Worm (Caenorhabditis elegans) whole organism, L1 larva: Measurements from ENCODE around the gene cwf-19L2.

Source experiments
- C16A3.4 ChIP-seq: fragments of 150-350 bp; optimal IDR thresholded peaks from 2 replicates; lab custom pipeline; 2014; ENCODE audit warnings: missing biosample characterization, missing genetic modification characterization
- aly-2 ChIP-seq: fragments of 150-350 bp; optimal IDR thresholded peaks from 2 replicates; lab custom pipeline; 2014; ENCODE audit warnings: missing biosample characterization, missing genetic modification characterization
- blmp-1 ChIP-seq: fragments of 150-350 bp; optimal IDR thresholded peaks from 2 replicates; lab custom pipeline; 2014; ENCODE audit warnings: missing biosample characterization, missing genetic modification characterization
- ceh-63 ChIP-seq: fragments of 200-800 bp; sonication (Bioruptor generic); optimal IDR thresholded peaks from 2 replicates; lab custom pipeline; 2018; ENCODE audit warnings: mild to moderate bottlenecking, missing genetic modification characterization, missing compliant biosample characterization
- ces-1 ChIP-seq: fragments of 150-350 bp; optimal IDR thresholded peaks from 2 replicates; lab custom pipeline; 2014; ENCODE audit warnings: missing biosample characterization, missing genetic modification reagents, missing genetic modification characterization
- efl-1 ChIP-seq, 4 experiments: fragments of 150-350 bp; optimal IDR thresholded peaks in 3 of 4; peaks in 1 of 4; 1 replicate in 1 of 4; 2 replicates in 3 of 4; lab custom pipeline; 2014; ENCODE audit warnings: missing biosample characterization in 2 of 4, missing genetic modification characterization in 2 of 4, missing genetic modification reagents in 2 of 4
- egl-13 ChIP-seq: sonication (generic microtip); optimal IDR thresholded peaks from 2 replicates; lab custom pipeline; 2016; ENCODE audit warnings: missing genotype, missing genetic modification reagents, missing genetic modification characterization, missing compliant biosample characterization
- egl-27 ChIP-seq, 2 experiments: fragments of 150-350 bp in 1 of 2; sonication (generic microtip); optimal IDR thresholded peaks; 3 replicates each; lab custom pipeline; 2017 to 2018; ENCODE audit warnings: missing biosample characterization in 2 of 2, missing genetic modification characterization in 2 of 2, missing genetic modification reagents in 2 of 2
- elt-2 ChIP-seq: sonication (generic microtip); optimal IDR thresholded peaks from 2 replicates; lab custom pipeline; 2016; ENCODE audit warnings: missing genetic modification characterization, mild to moderate bottlenecking, inconsistent platforms, missing compliant biosample characterization, missing genetic modification reagents
- elt-3 ChIP-seq, 6 experiments: fragments of 150-350 bp in 1 of 6; sonication (generic microtip); optimal IDR thresholded peaks; 2 replicates each; lab custom pipeline; 2017 to 2018; ENCODE audit warnings: missing biosample characterization in 6 of 6, missing genetic modification characterization in 6 of 6, inconsistent platforms in 1 of 6
- fkh-4 ChIP-seq: sonication (generic microtip); optimal IDR thresholded peaks from 2 replicates; lab custom pipeline; 2016; ENCODE audit warnings: missing compliant biosample characterization, missing genetic modification characterization, borderline replicate concordance
- grh-1 ChIP-seq: fragments of 200-800 bp; sonication (Bioruptor generic); IDR thresholded peaks from 2 replicates; pipeline ENCODE4 v1.3.6; 2022; ENCODE audit warnings: missing genetic modification reagents, missing genetic modification characterization, missing compliant biosample characterization
- irx-1 ChIP-seq: sonication (generic microtip); optimal IDR thresholded peaks from 2 replicates; lab custom pipeline; 2016; ENCODE audit warnings: missing genetic modification characterization, missing compliant biosample characterization
- lin-14 ChIP-seq: fragments of 200-800 bp; sonication (Bioruptor generic); optimal IDR thresholded peaks from 2 replicates; lab custom pipeline; 2018; ENCODE audit warnings: mild to moderate bottlenecking, missing genetic modification characterization, moderate library complexity, missing compliant biosample characterization
- lin-15B ChIP-seq: fragments of 150-350 bp; sonication (generic microtip); optimal IDR thresholded peaks from 3 replicates; lab custom pipeline; 2014; ENCODE audit warnings: missing biosample characterization, missing genetic modification characterization
- lin-35 ChIP-seq, 2 experiments: fragments of 150-350 bp; optimal IDR thresholded peaks; 2 replicates each; lab custom pipeline; 2014; ENCODE audit warnings: missing biosample characterization in 2 of 2, missing genetic modification characterization in 2 of 2, missing genetic modification reagents in 2 of 2
- lin-39 ChIP-seq: fragments of 150-350 bp; optimal IDR thresholded peaks from 2 replicates; lab custom pipeline; 2014; ENCODE audit warnings: missing biosample characterization, missing genetic modification reagents, missing genetic modification characterization
- lir-3 ChIP-seq: sonication (generic microtip); optimal IDR thresholded peaks from 2 replicates; lab custom pipeline; 2016; ENCODE audit warnings: mild to moderate bottlenecking, missing genetic modification characterization, moderate library complexity, missing compliant biosample characterization; ENCODE audit not compliant: poor library complexity
- lsy-2 ChIP-seq, 2 experiments: fragments of 150-350 bp; optimal IDR thresholded peaks; 2 replicates each; lab custom pipeline; 2014; ENCODE audit warnings: missing biosample characterization in 2 of 2, missing genetic modification characterization in 2 of 2
- mab-9 ChIP-seq: fragments of 200-800 bp; sonication (Bioruptor generic); IDR thresholded peaks from 2 replicates; pipeline ENCODE4 v1.3.6; 2022; ENCODE audit warnings: missing genetic modification reagents, missing genetic modification characterization, missing compliant biosample characterization
- mdl-1 ChIP-seq, 2 experiments: fragments of 150-350 bp; optimal IDR thresholded peaks; 2 replicates each; lab custom pipeline; 2014 to 2017; ENCODE audit warnings: missing biosample characterization in 2 of 2, missing genetic modification characterization in 2 of 2, inconsistent platforms in 1 of 2
- mep-1 ChIP-seq: fragments of 150-350 bp; optimal IDR thresholded peaks from 2 replicates; lab custom pipeline; 2014; ENCODE audit warnings: missing biosample characterization, missing genetic modification characterization
- nhr-19 ChIP-seq: fragments of 200-800 bp; sonication (Bioruptor generic); conservative IDR thresholded peaks from 2 replicates; pipeline ENCODE4 v1.3.6; 2022; ENCODE audit warnings: missing genetic modification characterization, missing compliant biosample characterization
- nhr-20 ChIP-seq: sonication (generic microtip); optimal IDR thresholded peaks from 2 replicates; lab custom pipeline; 2016; ENCODE audit warnings: mild to moderate bottlenecking, missing genetic modification characterization, missing compliant biosample characterization
- nhr-237 ChIP-seq: fragments of 150-350 bp; optimal IDR thresholded peaks from 2 replicates; lab custom pipeline; 2014; ENCODE audit warnings: missing biosample characterization, missing genetic modification characterization
- nhr-47 ChIP-seq: sonication (generic microtip); optimal IDR thresholded peaks from 2 replicates; lab custom pipeline; 2016; ENCODE audit warnings: mild to moderate bottlenecking, missing genetic modification characterization, moderate library complexity, missing compliant biosample characterization
- nhr-71 ChIP-seq: sonication (generic microtip); optimal IDR thresholded peaks from 2 replicates; lab custom pipeline; 2016; ENCODE audit warnings: mild to moderate bottlenecking, missing genetic modification characterization, moderate library complexity, missing compliant biosample characterization
- nhr-77 ChIP-seq: fragments of 150-350 bp; optimal IDR thresholded peaks from 2 replicates; lab custom pipeline; 2014; ENCODE audit warnings: missing biosample characterization, missing genetic modification characterization
- nhr-85 ChIP-seq: sonication (generic microtip); peaks from one replicate; lab custom pipeline; 2016; ENCODE audit warnings: missing genetic modification characterization, inconsistent platforms, missing compliant biosample characterization
- nhr-90 ChIP-seq: sonication (generic microtip); optimal IDR thresholded peaks from 2 replicates; lab custom pipeline; 2016; ENCODE audit warnings: mild to moderate bottlenecking, missing genetic modification characterization, missing compliant biosample characterization; ENCODE audit not compliant: poor library complexity
- snu-23 ChIP-seq: sonication (generic microtip); optimal IDR thresholded peaks from 2 replicates; lab custom pipeline; 2016; ENCODE audit warnings: missing genetic modification characterization, missing compliant biosample characterization
- sptf-1 ChIP-seq: fragments of 150-350 bp; optimal IDR thresholded peaks from 2 replicates; lab custom pipeline; 2014; ENCODE audit warnings: missing biosample characterization, missing genetic modification characterization
- tbx-2 ChIP-seq: sonication (generic microtip); optimal IDR thresholded peaks from 2 replicates; lab custom pipeline; 2016; ENCODE audit warnings: missing genetic modification characterization, missing compliant biosample characterization
- unc-98 ChIP-seq: fragments of 200-800 bp; sonication (Bioruptor generic); IDR thresholded peaks from 2 replicates; pipeline ENCODE4 v1.3.6; 2022; ENCODE audit warnings: missing genetic modification characterization, missing compliant biosample characterization
- xbp-1 ChIP-seq: sonication (generic microtip); optimal IDR thresholded peaks from 2 replicates; lab custom pipeline; 2016; ENCODE audit warnings: missing genetic modification characterization, missing compliant biosample characterization
- zag-1 ChIP-seq: fragments of 150-350 bp; optimal IDR thresholded peaks from 2 replicates; lab custom pipeline; 2014; ENCODE audit warnings: missing biosample characterization, missing genetic modification characterization
- ztf-4 ChIP-seq: fragments of 150-350 bp; optimal IDR thresholded peaks from 2 replicates; lab custom pipeline; 2014; ENCODE audit warnings: missing biosample characterization, missing genetic modification characterization

Gene cwf-19L2

ce11 chrIII:7300169-7300568, 6.7 kb downstream of the cwf-19L2 start (continued):
- TF ChIP-seq elt-3 (tag; optimal IDR thresholded peaks at IDR 0.05; lab: Kevin White, UChicago), result peak in 3 of 6 experiments; percentile 27 to 90 (median 89)
- peak in 1 of 2 experiments; percentile 8 for TF ChIP-seq efl-1 (optimal IDR thresholded peaks at IDR 0.05; lab: Kevin White, UChicago)
- TF ChIP-seq efl-1 (GFP tag; optimal IDR thresholded peaks at IDR 0.05 in 1 of 2; lab: Kevin White, UChicago), result peak in 1 of 2 experiments; percentile 85
- no peak for TF ChIP-seq fkh-4 (tag; lab: Kevin White, UChicago)
- TF ChIP-seq xbp-1 (tag; lab: Kevin White, UChicago), result no peak
- no peak for TF ChIP-seq lin-39 (tag; lab: Kevin White, UChicago)
- no peak for TF ChIP-seq lin-15B (tag; lab: Kevin White, UChicago)
- TF ChIP-seq nhr-47 (tag; lab: Kevin White, UChicago), result peak; percentile 54

ce11 chrIII:7300763-7301162, 7.3 kb downstream of the cwf-19L2 start:
- TF ChIP-seq egl-13, result no peak
- no peak for TF ChIP-seq zag-1 (tag; lab: Kevin White, UChicago)
- peak in 1 of 2 experiments; percentile 38 for TF ChIP-seq lin-35 (GFP tag; optimal IDR thresholded peaks at IDR 0.05; lab: Kevin White, UChicago)
- TF ChIP-seq nhr-85 (tag; lab: Kevin White, UChicago), result peak; percentile 87
- TF ChIP-seq egl-27 (tag; optimal IDR thresholded peaks at IDR 0.05; lab: Kevin White, UChicago), result no peak
- peak; percentile 4 for TF ChIP-seq snu-23 (GFP tag; lab: Kevin White, UChicago)
- TF ChIP-seq nhr-19 (GFP tag; lab: Robert Waterston, UW), result peak; percentile 33
- peak; percentile 40 for TF ChIP-seq nhr-20
- peak; percentile 44 for TF ChIP-seq lin-14
- peak in 1 of 2 experiments; percentile 17 for TF ChIP-seq lsy-2 (tag; optimal IDR thresholded peaks at IDR 0.05; lab: Kevin White, UChicago)
- peak; percentile 32; the same call in 1 of the 2 replicates for TF ChIP-seq grh-1 (GFP tag; lab: Robert Waterston, UW)
- peak; percentile 82 for TF ChIP-seq blmp-1
- no peak for TF ChIP-seq efl-1 (optimal IDR thresholded peaks at IDR 0.05; lab: Kevin White, UChicago)
- peak in 1 of 2 experiments; percentile 73 for TF ChIP-seq efl-1 (GFP tag; optimal IDR thresholded peaks at IDR 0.05 in 1 of 2; lab: Kevin White, UChicago)
- TF ChIP-seq elt-3 (tag; optimal IDR thresholded peaks at IDR 0.05; lab: Kevin White, UChicago), result peak in 1 of 6 experiments; percentile 2
- TF ChIP-seq nhr-237 (tag; lab: Kevin White, UChicago), result no peak

ce11 chrIII:7301668-7302067, 8.2 kb downstream of the cwf-19L2 start:
- TF ChIP-seq mep-1 (tag; lab: Kevin White, UChicago) (peak; percentile 22), unc-98 (GFP tag; lab: Robert Waterston, UW) (no peak), nhr-20 (peak; percentile 11), aly-2 (tag; lab: Kevin White, UChicago) (no peak), lin-14 (peak; percentile 55), lsy-2 (tag; optimal IDR thresholded peaks at IDR 0.05; lab: Kevin White, UChicago) (no peak), blmp-1 (peak; percentile 55), lin-39 (tag; lab: Kevin White, UChicago) (no peak), nhr-85 (tag; lab: Kevin White, UChicago) (peak; percentile 86), ztf-4 (tag; lab: Kevin White, UChicago) (no peak), sptf-1 (no peak)

ce11 chrIII:7304961-7305648, 11.7 kb downstream of the cwf-19L2 start:
- TF ChIP-seq egl-27 (tag; optimal IDR thresholded peaks at IDR 0.05; lab: Kevin White, UChicago) (no peak), lin-35 (GFP tag; optimal IDR thresholded peaks at IDR 0.05; lab: Kevin White, UChicago) (peak in 1 of 2 experiments; percentile 46), elt-3 (tag; optimal IDR thresholded peaks at IDR 0.05; lab: Kevin White, UChicago) (peak in 2 of 6 experiments; percentile 73 to 86), ceh-63 (GFP tag; lab: Kevin White, UChicago) (no peak), mab-9 (GFP tag; lab: Robert Waterston, UW) (no peak), blmp-1 (peak; percentile 73), tbx-2 (tag; lab: Kevin White, UChicago) (peak; percentile 54), nhr-85 (tag; lab: Kevin White, UChicago) (peak; percentile 79), nhr-19 (GFP tag; lab: Robert Waterston, UW) (peak; percentile 49), ces-1 (GFP tag; lab: Kevin White, UChicago) (no peak), lsy-2 (tag; optimal IDR thresholded peaks at IDR 0.05; lab: Kevin White, UChicago) (peak in 1 of 2 experiments; percentile 24), lin-14 (peak; percentile 52), elt-2 (tag; lab: Kevin White, UChicago) (peak; percentile 1), C16A3.4 (peak; percentile 11), mdl-1 (tag; optimal IDR thresholded peaks at IDR 0.05; lab: Kevin White, UChicago) (peak in 1 of 2 experiments; percentile 51), nhr-20 (peak; percentile 71), nhr-47 (tag; lab: Kevin White, UChicago) (peak; percentile 23), snu-23 (GFP tag; lab: Kevin White, UChicago) (peak; percentile 56), nhr-90 (peak; percentile 34), efl-1 (optimal IDR thresholded peaks at IDR 0.05; lab: Kevin White, UChicago) (no peak), efl-1 (GFP tag; optimal IDR thresholded peaks at IDR 0.05 in 1 of 2; lab: Kevin White, UChicago) (peak in 1 of 2 experiments; percentile 15), lir-3 (tag; lab: Kevin White, UChicago) (peak; percentile 10), nhr-71 (tag; lab: Kevin White, UChicago) (peak; percentile 65), nhr-77 (tag; lab: Kevin White, UChicago) (no peak), fkh-4 (tag; lab: Kevin White, UChicago) (no peak), irx-1 (tag; lab: Kevin White, UChicago) (no peak)
- TF ChIP-seq, all 84 proteins: peak for 18
